Fruit fly (Drosophila melanogaster) whole organism, embryonic: ENCODE measurements around the gene CG17121.
A peak's percentile ranks its signal among the peaks of the same experiment; 100 is the strongest.

ENCODE experiments used
- Ada2b ChIP-seq: fragments of 200-800 bp; sonication (Bioruptor generic); IDR thresholded peaks from 2 replicates; pipeline ENCODE4 v1.3.6; 2022; ENCODE audit warnings: missing biosample characterization, missing genetic modification characterization
- Adf1 ChIP-seq: fragments of 200-800 bp; sonication (Bioruptor generic); IDR thresholded peaks from 2 replicates; pipeline ENCODE4 v1.3.6; 2022; ENCODE audit warnings: missing biosample characterization, missing genetic modification characterization
- CG11247 ChIP-seq: fragments of 200-800 bp; sonication (Bioruptor generic); IDR thresholded peaks from 2 replicates; pipeline ENCODE4 v1.3.6; 2022; ENCODE audit warnings: missing biosample characterization, missing genetic modification characterization
- CG11398 ChIP-seq: fragments of 200-800 bp; sonication (Bioruptor generic); optimal IDR thresholded peaks from 2 replicates; lab custom pipeline; 2016; ENCODE audit warnings: missing biosample characterization, missing genetic modification characterization
- CG12155 ChIP-seq: fragments of 200-800 bp; sonication (Bioruptor generic); optimal IDR thresholded peaks from 3 replicates; lab custom pipeline; 2016; ENCODE audit warnings: missing biosample characterization, missing genetic modification characterization
- CG1603 ChIP-seq: fragments of 200-800 bp; sonication (Bioruptor generic); optimal IDR thresholded peaks from 2 replicates; lab custom pipeline; 2019; ENCODE audit warnings: missing biosample characterization, mild to moderate bottlenecking, missing genetic modification characterization, moderate library complexity
- CG16779 ChIP-seq: fragments of 200-800 bp; sonication (Bioruptor generic); IDR thresholded peaks from 2 replicates; pipeline ENCODE4 v1.3.6; 2022; ENCODE audit warnings: missing biosample characterization, missing genetic modification characterization
- CG18619 ChIP-seq: fragments of 200-800 bp; sonication (Bioruptor generic); optimal IDR thresholded peaks from 3 replicates; lab custom pipeline; 2017; ENCODE audit warnings: missing biosample characterization, mild to moderate bottlenecking, missing genetic modification characterization
- CG2875 ChIP-seq: fragments of 200-800 bp; sonication (Bioruptor generic); optimal IDR thresholded peaks from 2 replicates; lab custom pipeline; 2017; ENCODE audit warnings: missing biosample characterization, mild to moderate bottlenecking, missing genetic modification characterization, missing genetic modification reagents
- CG30431 ChIP-seq: fragments of 200-800 bp; sonication (Bioruptor generic); optimal IDR thresholded peaks from 2 replicates; lab custom pipeline; 2017; ENCODE audit warnings: missing biosample characterization, missing genetic modification characterization
- CG3065 ChIP-seq: fragments of 200-800 bp; sonication (Bioruptor generic); optimal IDR thresholded peaks from 2 replicates; lab custom pipeline; 2016; ENCODE audit warnings: missing biosample characterization, missing genetic modification characterization
- CG34376 ChIP-seq: fragments of 200-800 bp; sonication (Bioruptor generic); optimal IDR thresholded peaks from 2 replicates; lab custom pipeline; 2018; ENCODE audit warnings: missing biosample characterization, mild to moderate bottlenecking, missing genetic modification characterization
- CG5245 ChIP-seq: fragments of 200-800 bp; sonication (Bioruptor generic); optimal IDR thresholded peaks from 3 replicates; lab custom pipeline; 2016; ENCODE audit warnings: missing biosample characterization, missing genetic modification characterization
- CG6254 ChIP-seq: fragments of 200-800 bp; sonication (Bioruptor generic); optimal IDR thresholded peaks from 3 replicates; lab custom pipeline; 2017; ENCODE audit warnings: mild to moderate bottlenecking, missing biosample characterization, missing genetic modification reagents, missing genetic modification characterization
- CG7357 ChIP-seq: fragments of 200-800 bp; sonication (Bioruptor generic); IDR thresholded peaks from 3 replicates; pipeline ENCODE4 v1.3.6; 2022; ENCODE audit warnings: missing biosample characterization, missing genetic modification characterization
- CG7963 ChIP-seq: fragments of 200-800 bp; sonication (Bioruptor generic); IDR thresholded peaks from 3 replicates; pipeline ENCODE4 v1.3.6; 2022; ENCODE audit warnings: missing biosample characterization, missing genetic modification characterization; ENCODE audit not compliant: partially characterized antibody
- CkIIα-i1 ChIP-seq: fragments of 200-800 bp; sonication (Bioruptor generic); IDR thresholded peaks from 2 replicates; pipeline ENCODE4 v1.3.6; 2022; ENCODE audit warnings: missing biosample characterization, missing genetic modification characterization
- Ets97D ChIP-seq: fragments of 200-800 bp; sonication (Bioruptor generic); optimal IDR thresholded peaks from 3 replicates; lab custom pipeline; 2016; ENCODE audit warnings: missing biosample characterization, missing genetic modification characterization
- Gsc ChIP-seq: fragments of 200-800 bp; sonication (Bioruptor generic); IDR thresholded peaks from 2 replicates; pipeline ENCODE4 v1.3.6; 2022; ENCODE audit warnings: missing biosample characterization, missing genetic modification characterization
- HLHmδ ChIP-seq: fragments of 200-800 bp; sonication (Bioruptor generic); optimal IDR thresholded peaks from 2 replicates; lab custom pipeline; 2018; ENCODE audit warnings: missing biosample characterization, mild to moderate bottlenecking, missing genetic modification characterization, moderate library complexity
- Lhr ChIP-seq: fragments of 200-800 bp; sonication (Bioruptor generic); optimal IDR thresholded peaks from 3 replicates; lab custom pipeline; 2017; ENCODE audit warnings: mild to moderate bottlenecking, missing biosample characterization, missing genetic modification reagents, missing genetic modification characterization
- MBD-R2 ChIP-seq: fragments of 200-800 bp; sonication (Bioruptor generic); IDR thresholded peaks from 2 replicates; pipeline ENCODE4 v1.3.6; 2022; ENCODE audit warnings: missing biosample characterization, missing genetic modification characterization
- MESR4 ChIP-seq: fragments of 200-800 bp; sonication (Bioruptor generic); optimal IDR thresholded peaks from 2 replicates; lab custom pipeline; 2018; ENCODE audit warnings: missing biosample characterization, mild to moderate bottlenecking, missing genetic modification characterization, moderate library complexity
- Meics ChIP-seq: fragments of 200-800 bp; sonication (Bioruptor generic); optimal IDR thresholded peaks from 2 replicates; lab custom pipeline; 2017; ENCODE audit warnings: missing biosample characterization, mild to moderate bottlenecking, missing genetic modification characterization
- NC2α ChIP-seq: fragments of 200-800 bp; sonication (Bioruptor generic); optimal IDR thresholded peaks from 2 replicates; lab custom pipeline; 2016; ENCODE audit warnings: missing biosample characterization, missing genetic modification characterization
- NC2β ChIP-seq: fragments of 200-800 bp; sonication (Bioruptor generic); optimal IDR thresholded peaks from 2 replicates; lab custom pipeline; 2016; ENCODE audit warnings: missing biosample characterization, missing genetic modification characterization
- Opbp ChIP-seq: fragments of 200-800 bp; sonication (Bioruptor generic); IDR thresholded peaks from 3 replicates; pipeline ENCODE4 v1.3.6; 2022; ENCODE audit warnings: missing biosample characterization, missing genetic modification characterization; ENCODE audit not compliant: partially characterized antibody
- Sox102F ChIP-seq: fragments of 200-800 bp; sonication (Bioruptor generic); optimal IDR thresholded peaks from 2 replicates; lab custom pipeline; 2018; ENCODE audit warnings: missing biosample characterization, mild to moderate bottlenecking, missing genetic modification characterization, moderate library complexity
- TFAM ChIP-seq: fragments of 200-800 bp; sonication (Bioruptor generic); optimal IDR thresholded peaks from 2 replicates; lab custom pipeline; 2017; ENCODE audit warnings: missing biosample characterization, missing genetic modification characterization, inconsistent platforms
- Usf ChIP-seq: fragments of 200-800 bp; sonication (Bioruptor generic); optimal IDR thresholded peaks from 2 replicates; lab custom pipeline; 2017; ENCODE audit warnings: missing genotype, missing biosample characterization, missing genetic modification characterization
- Vsx1 ChIP-seq: fragments of 200-800 bp; sonication (Bioruptor generic); optimal IDR thresholded peaks from 2 replicates; lab custom pipeline; 2017; ENCODE audit warnings: missing biosample characterization, mild to moderate bottlenecking, missing genetic modification characterization, missing genetic modification reagents
- bsh ChIP-seq, 2 experiments: fragments of 200-800 bp; sonication (Bioruptor generic); optimal IDR thresholded peaks; 2 replicates each; lab custom pipeline; 2017 to 2018; ENCODE audit warnings: mild to moderate bottlenecking in 2 of 2, missing biosample characterization in 2 of 2, missing genetic modification characterization in 2 of 2, moderate library complexity in 1 of 2
- cad ChIP-seq: fragments of >200 bp; optimal IDR thresholded peaks from 2 replicates; lab custom pipeline; 2017; ENCODE audit warnings: missing biosample characterization, missing genetic modification characterization
- cato ChIP-seq: fragments of 200-800 bp; sonication (Bioruptor generic); optimal IDR thresholded peaks from 2 replicates; lab custom pipeline; 2016; ENCODE audit warnings: missing biosample characterization, missing genetic modification characterization, borderline replicate concordance
- disco-r ChIP-seq: fragments of 200-800 bp; sonication (Bioruptor generic); optimal IDR thresholded peaks from 2 replicates; lab custom pipeline; 2016; ENCODE audit warnings: missing biosample characterization, missing genetic modification characterization
- ems ChIP-seq: fragments of 200-800 bp; sonication (Bioruptor generic); optimal IDR thresholded peaks from 3 replicates; lab custom pipeline; 2016; ENCODE audit warnings: missing biosample characterization, missing genetic modification characterization
- fd102C ChIP-seq: fragments of 200-800 bp; sonication (Bioruptor generic); optimal IDR thresholded peaks from 2 replicates; lab custom pipeline; 2018; ENCODE audit warnings: missing biosample characterization, mild to moderate bottlenecking, missing genetic modification characterization, moderate library complexity
- fd64A ChIP-seq: fragments of 200-800 bp; sonication (Bioruptor generic); optimal IDR thresholded peaks from 3 replicates; lab custom pipeline; 2018; ENCODE audit warnings: missing biosample characterization, mild to moderate bottlenecking, missing genetic modification characterization
- fd96Cb ChIP-seq: fragments of 200-800 bp; sonication (Bioruptor generic); optimal IDR thresholded peaks from 2 replicates; lab custom pipeline; 2018; ENCODE audit warnings: missing biosample characterization, mild to moderate bottlenecking, missing genetic modification characterization, moderate library complexity
- her ChIP-seq: fragments of 200-800 bp; sonication (Bioruptor generic); optimal IDR thresholded peaks from 2 replicates; lab custom pipeline; 2016; ENCODE audit warnings: missing biosample characterization, missing genetic modification characterization
- inv ChIP-seq: fragments of 200-800 bp; sonication (Bioruptor generic); IDR thresholded peaks from 2 replicates; pipeline ENCODE4 v1.3.6; 2022; ENCODE audit warnings: missing biosample characterization, missing genetic modification characterization; ENCODE audit not compliant: partially characterized antibody
- lola ChIP-seq, 3 experiments: fragments of >200 bp in 2 of 3; fragments of 200-800 bp in 1 of 3; sonication (Bioruptor generic) in 1 of 3; optimal IDR thresholded peaks; 2 replicates each; lab custom pipeline; 2017 to 2019; ENCODE audit warnings: missing biosample characterization in 3 of 3, missing genetic modification characterization in 3 of 3, mild to moderate bottlenecking in 1 of 3, moderate library complexity in 1 of 3
- maf-S ChIP-seq: fragments of 200-800 bp; sonication (Bioruptor generic); optimal IDR thresholded peaks from 2 replicates; lab custom pipeline; 2016; ENCODE audit warnings: missing biosample characterization, missing genetic modification characterization
- mam ChIP-seq: fragments of 200-800 bp; sonication (Bioruptor generic); optimal IDR thresholded peaks from 3 replicates; lab custom pipeline; 2016; ENCODE audit warnings: missing biosample characterization, missing genetic modification characterization
- pho ChIP-seq: fragments of 200-800 bp; sonication (Bioruptor generic); optimal IDR thresholded peaks from 2 replicates; lab custom pipeline; 2016; ENCODE audit warnings: missing biosample characterization, missing genetic modification characterization
- ranshi ChIP-seq: fragments of 200-800 bp; sonication (Bioruptor generic); IDR thresholded peaks from 2 replicates; pipeline ENCODE4 v1.3.6; 2022; ENCODE audit warnings: missing biosample characterization, missing genetic modification characterization
- repo ChIP-seq: fragments of 200-800 bp; sonication (Bioruptor generic); optimal IDR thresholded peaks from 2 replicates; lab custom pipeline; 2016; ENCODE audit warnings: missing biosample characterization, missing genetic modification characterization
- rib ChIP-seq: fragments of 200-800 bp; sonication (Bioruptor generic); IDR thresholded peaks from 2 replicates; pipeline ENCODE4 v1.3.6; 2022; ENCODE audit warnings: missing biosample characterization, missing genetic modification characterization
- scrt ChIP-seq: fragments of 200-800 bp; sonication (Bioruptor generic); optimal IDR thresholded peaks from 2 replicates; lab custom pipeline; 2018; ENCODE audit warnings: missing biosample characterization, mild to moderate bottlenecking, missing genetic modification characterization, moderate library complexity
- tin ChIP-seq: fragments of 200-800 bp; sonication (Bioruptor generic); optimal IDR thresholded peaks from 3 replicates; lab custom pipeline; 2016; ENCODE audit warnings: missing biosample characterization, missing genetic modification characterization
- wek ChIP-seq: fragments of 200-800 bp; sonication (Bioruptor generic); optimal IDR thresholded peaks from 3 replicates; lab custom pipeline; 2018; ENCODE audit warnings: missing biosample characterization, mild to moderate bottlenecking, missing genetic modification characterization, moderate library complexity

The CG17121 gene

dm6 chr3R:23061209-23061608, 13.2 kb upstream of the CG17121 start, which contains the start of the genes sav and Ublcp1 (continued):
- TF ChIP-seq wek (GFP tag; lab: Kevin White, UChicago) (no peak), Vsx1 (no peak), MBD-R2 (GFP tag; lab: Robert Waterston, UW) (peak; percentile 86), MESR4 (GFP tag; lab: Kevin White, UChicago) (peak; percentile 10), CG7963 (GFP tag; lab: Robert Waterston, UW) (peak; percentile 80), CG6254 (GFP tag; lab: Kevin White, UChicago) (peak; percentile 20), CG30431 (GFP tag; lab: Kevin White, UChicago) (no peak), tin (peak; percentile 44), TFAM (no peak), Ada2b (no peak), lola (GFP tag; optimal IDR thresholded peaks at IDR 0.05; lab: Kevin White, UChicago) (no peak), Adf1 (GFP tag; lab: Robert Waterston, UW) (peak; percentile 26; the same call in 1 of the 2 replicates), CG11398 (no peak), Usf (GFP tag; lab: Kevin White, UChicago) (no peak), scrt (GFP tag; lab: Kevin White, UChicago) (no peak), Lhr (GFP tag; lab: Kevin White, UChicago) (no peak), ems (GFP tag; lab: Kevin White, UChicago) (no peak), Meics (GFP tag; lab: Kevin White, UChicago) (no peak), Sox102F (GFP tag; lab: Kevin White, UChicago) (peak; percentile 30), NC2β (GFP tag; lab: Kevin White, UChicago) (no peak), Gsc (GFP tag; lab: Robert Waterston, UW) (no peak), rib (GFP tag; lab: Robert Waterston, UW) (no peak), CG5245 (GFP tag; lab: Kevin White, UChicago) (no peak), CG11247 (GFP tag; lab: Robert Waterston, UW) (no peak), her (GFP tag; lab: Kevin White, UChicago) (no peak), fd64A (no peak), CG3065 (GFP tag; lab: Kevin White, UChicago) (no peak), fd96Cb (tag; lab: Kevin White, UChicago) (no peak), cad (no peak), mam (GFP tag; lab: Kevin White, UChicago) (no peak), maf-S (no peak), pho (GFP tag; lab: Kevin White, UChicago) (no peak), Ets97D (peak; percentile 42), CG16779 (GFP tag; lab: Robert Waterston, UW) (no peak), CG18619 (GFP tag; lab: Kevin White, UChicago) (no peak), Opbp (peak; percentile 88), HLHmδ (GFP tag; lab: Kevin White, UChicago) (no peak), CG2875 (GFP tag; lab: Kevin White, UChicago) (no peak), fd102C (GFP tag; lab: Kevin White, UChicago) (no peak), disco-r (GFP tag; lab: Kevin White, UChicago) (no peak), CG12155 (GFP tag; lab: Kevin White, UChicago) (no peak), cato (GFP tag; lab: Kevin White, UChicago) (no peak), NC2α (no peak), repo (no peak), CG34376 (GFP tag; lab: Kevin White, UChicago) (no peak), inv (peak; percentile 84), bsh (GFP tag; optimal IDR thresholded peaks at IDR 0.05; lab: Kevin White, UChicago) (peak in 1 of 2 experiments; percentile 12), CG7357 (GFP tag; lab: Robert Waterston, UW) (no peak), ranshi (GFP tag; lab: Robert Waterston, UW) (no peak), CG1603 (no peak), CkIIα-i1 (no peak)
